Worm (Caenorhabditis elegans): ENCODE data around the gene M117.6.

DNA sequence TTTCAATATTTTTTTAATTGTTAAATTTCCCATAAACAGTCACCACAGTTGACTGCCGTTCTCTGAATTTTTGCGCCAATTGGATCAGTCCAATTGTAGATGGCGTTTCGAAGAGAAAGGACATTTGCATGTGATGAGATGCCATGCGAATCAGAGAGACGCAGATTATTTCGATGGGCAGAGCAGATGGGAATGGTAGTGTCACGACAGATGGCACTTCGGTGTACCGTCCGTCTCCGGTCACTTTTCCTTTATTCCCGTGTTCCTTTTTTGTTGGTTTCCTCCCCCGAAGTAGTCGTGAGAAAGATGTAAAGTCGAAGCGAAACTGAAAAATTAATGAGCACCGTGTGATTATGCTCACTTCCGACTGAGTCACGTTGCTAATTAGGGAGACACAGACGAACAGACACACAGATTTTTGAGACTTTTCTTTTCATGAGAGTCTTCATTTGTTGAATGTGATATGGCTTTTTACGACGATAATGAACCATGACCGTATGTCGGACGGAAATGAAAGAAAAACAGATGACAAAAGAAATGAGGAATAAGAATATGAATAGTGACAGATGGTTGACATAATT is 39.8 kb upstream of the M117.6 start:
- TF ChIP-seq tbx-37 (GFP tag; conservative IDR thresholded peaks at IDR 0.05) (no peak), flt-1 (GFP tag; IDR thresholded peaks at IDR 0.05) (no peak), ama-1 (optimal IDR thresholded peaks at IDR 0.05) (no peak)

Measured in whole organism, early embryonic.